Worm (Caenorhabditis elegans): ENCODE measurements around the gene swt-7.

DNA sequence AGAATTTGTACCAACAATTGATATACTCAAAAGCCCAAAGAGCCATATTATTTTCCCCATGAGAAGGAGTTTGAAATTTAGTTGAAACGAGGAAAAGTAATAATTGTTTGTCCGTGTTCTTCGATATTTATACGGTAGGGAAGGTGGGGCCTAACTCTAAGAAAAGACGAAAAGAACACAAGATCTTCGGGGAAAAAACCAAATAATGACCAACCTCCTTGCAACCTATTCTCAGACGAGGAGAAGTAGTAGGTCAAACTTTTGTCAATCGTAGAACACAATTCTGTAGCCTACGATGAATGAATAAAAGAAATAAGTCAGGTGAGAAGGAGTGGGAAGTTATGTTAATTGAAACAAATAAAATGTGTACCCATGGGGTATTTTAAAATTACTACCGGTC lies 43.5 kb downstream of the swt-7 start, which contains the start of gene ncx-8:
- TF ChIP-seq ZK546.5 (tag; optimal IDR thresholded peaks at IDR 0.05) (no peak), fos-1 (tag; optimal IDR thresholded peaks at IDR 0.05) (no peak), ama-1 (optimal IDR thresholded peaks at IDR 0.05) (no peak), ceh-82 (tag; optimal IDR thresholded peaks at IDR 0.05) (no peak), dve-1 (tag; optimal IDR thresholded peaks at IDR 0.05; ENCODE audit: insufficient read depth) (no peak), ces-1 (GFP tag; optimal IDR thresholded peaks at IDR 0.05) (no peak), pha-4 (GFP tag; IDR thresholded peaks at IDR 0.05) (no peak), pha-4 (tag; optimal IDR thresholded peaks at IDR 0.05) (no peak), pqm-1 (tag; optimal IDR thresholded peaks at IDR 0.05) (no peak), nhr-28 (tag; optimal IDR thresholded peaks at IDR 0.05) (no peak), unc-62 (GFP tag; optimal IDR thresholded peaks at IDR 0.05 in 1 of 2) (no peak), unc-62 (tag; optimal IDR thresholded peaks at IDR 0.05) (no peak)

Data from whole organism, L4 larva.